Worm (Caenorhabditis elegans) whole organism, mixed stage, embryonic: ENCODE data around the gene C06E7.88.

Experiments used
- M03D4.4 ChIP-seq: sonication (generic microtip); optimal IDR thresholded peaks from 2 replicates; lab custom pipeline; 2017; ENCODE audit warnings: mild to moderate bottlenecking, missing genetic modification characterization, missing compliant biosample characterization
- bed-3 ChIP-seq: fragments of 200-800 bp; sonication (Bioruptor generic); optimal IDR thresholded peaks from 3 replicates; lab custom pipeline; 2018; ENCODE audit warnings: mild to moderate bottlenecking, missing genetic modification characterization, moderate library complexity, missing compliant biosample characterization
- blmp-1 ChIP-seq: fragments of 150-350 bp; optimal IDR thresholded peaks from 2 replicates; lab custom pipeline; 2014; ENCODE audit warnings: missing biosample characterization, missing genetic modification characterization
- ceh-39 ChIP-seq: fragments of 150-350 bp; optimal IDR thresholded peaks from 2 replicates; lab custom pipeline; 2014; ENCODE audit warnings: missing biosample characterization, missing genetic modification characterization
- ceh-43 ChIP-seq: fragments of 200-800 bp; sonication (Bioruptor generic); optimal IDR thresholded peaks from 2 replicates; lab custom pipeline; 2018; ENCODE audit warnings: mild to moderate bottlenecking, missing genetic modification characterization, moderate library complexity, missing compliant biosample characterization
- ceh-83 ChIP-seq: fragments of 200-800 bp; sonication (Bioruptor generic); optimal IDR thresholded peaks from 2 replicates; lab custom pipeline; 2018; ENCODE audit warnings: mild to moderate bottlenecking, missing genetic modification characterization, missing compliant biosample characterization
- ces-1 ChIP-seq: fragments of 150-350 bp; optimal IDR thresholded peaks from 2 replicates; lab custom pipeline; 2014; ENCODE audit warnings: missing biosample characterization, missing genetic modification reagents, missing genetic modification characterization
- cnd-1 ChIP-seq: fragments of 200-800 bp; sonication (Bioruptor generic); optimal IDR thresholded peaks from 2 replicates; lab custom pipeline; 2018; ENCODE audit warnings: mild to moderate bottlenecking, missing genetic modification characterization, missing compliant biosample characterization
- drap-1 ChIP-seq: fragments of 200-800 bp; sonication (Bioruptor generic); optimal IDR thresholded peaks from 3 replicates; lab custom pipeline; 2018; ENCODE audit warnings: mild to moderate bottlenecking, missing genetic modification characterization, missing compliant biosample characterization
- elt-1 ChIP-seq: sonication (generic microtip); optimal IDR thresholded peaks from 2 replicates; lab custom pipeline; 2017; ENCODE audit warnings: missing genetic modification characterization, mild to moderate bottlenecking, missing compliant biosample characterization, antibody characterized with exemption, moderate library complexity, borderline replicate concordance; ENCODE audit not compliant: insufficient read depth
- elt-3 ChIP-seq: fragments of 150-350 bp; optimal IDR thresholded peaks from 2 replicates; lab custom pipeline; 2014; ENCODE audit warnings: missing biosample characterization, missing genetic modification characterization
- flh-1 ChIP-seq: fragments of 200-800 bp; sonication (Bioruptor generic); optimal IDR thresholded peaks from 2 replicates; lab custom pipeline; 2018; ENCODE audit warnings: mild to moderate bottlenecking, missing genetic modification characterization, moderate library complexity, missing compliant biosample characterization
- ham-2 ChIP-seq: fragments of 200-800 bp; sonication (Bioruptor generic); optimal IDR thresholded peaks from 2 replicates; lab custom pipeline; 2018; ENCODE audit warnings: mild to moderate bottlenecking, missing genetic modification characterization, missing compliant biosample characterization
- hlh-1 ChIP-seq: fragments of 150-350 bp; optimal IDR thresholded peaks from 2 replicates; lab custom pipeline; 2014; ENCODE audit warnings: missing biosample characterization, missing genetic modification reagents, missing genetic modification characterization
- lin-13 ChIP-seq: fragments of 150-350 bp; optimal IDR thresholded peaks from 2 replicates; lab custom pipeline; 2014; ENCODE audit warnings: missing biosample characterization, missing genetic modification characterization
- lin-32 ChIP-seq: fragments of 200-800 bp; sonication (Bioruptor generic); optimal IDR thresholded peaks from 2 replicates; lab custom pipeline; 2018; ENCODE audit warnings: mild to moderate bottlenecking, missing genetic modification characterization, missing compliant biosample characterization
- lsy-2 ChIP-seq: fragments of 150-350 bp; optimal IDR thresholded peaks from 2 replicates; lab custom pipeline; 2014; ENCODE audit warnings: missing biosample characterization, missing genetic modification characterization
- mab-5 ChIP-seq: fragments of 150-350 bp; optimal IDR thresholded peaks from 2 replicates; lab custom pipeline; 2014; ENCODE audit warnings: missing biosample characterization, missing genetic modification characterization
- mep-1 ChIP-seq: fragments of 150-350 bp; optimal IDR thresholded peaks from 2 replicates; lab custom pipeline; 2017; ENCODE audit warnings: missing biosample characterization, missing genetic modification reagents, missing genetic modification characterization, inconsistent platforms
- mls-2 ChIP-seq: sonication (generic microtip); optimal IDR thresholded peaks from 2 replicates; lab custom pipeline; 2016; ENCODE audit warnings: mild to moderate bottlenecking, missing genetic modification characterization, moderate library complexity, missing compliant biosample characterization
- nhr-12 ChIP-seq: fragments of 150-350 bp; optimal IDR thresholded peaks from 2 replicates; lab custom pipeline; 2014; ENCODE audit warnings: missing biosample characterization, missing genetic modification characterization
- nhr-2 ChIP-seq: fragments of 150-350 bp; optimal IDR thresholded peaks from 2 replicates; lab custom pipeline; 2014; ENCODE audit warnings: missing biosample characterization, missing genetic modification characterization
- nhr-28 ChIP-seq: fragments of 150-350 bp; optimal IDR thresholded peaks from 2 replicates; lab custom pipeline; 2014; ENCODE audit warnings: missing biosample characterization, missing genetic modification characterization
- nhr-76 ChIP-seq: sonication (generic microtip); optimal IDR thresholded peaks from 2 replicates; lab custom pipeline; 2017; ENCODE audit warnings: missing biosample characterization, missing genetic modification characterization
- pha-4 ChIP-seq: fragments of 150-350 bp; optimal IDR thresholded peaks from 2 replicates; lab custom pipeline; 2018; ENCODE audit warnings: missing biosample characterization, missing genetic modification reagents, missing genetic modification characterization
- sem-2 ChIP-seq: fragments of 200-800 bp; sonication (Bioruptor generic); optimal IDR thresholded peaks from 2 replicates; lab custom pipeline; 2018; ENCODE audit warnings: mild to moderate bottlenecking, missing genetic modification characterization, missing compliant biosample characterization
- snpc-4 ChIP-seq: fragments of 150-350 bp; optimal IDR thresholded peaks from 2 replicates; lab custom pipeline; 2014; ENCODE audit warnings: missing biosample characterization, missing genetic modification characterization
- tbx-8 ChIP-seq: fragments of 200-800 bp; sonication (Bioruptor generic); optimal IDR thresholded peaks from 2 replicates; lab custom pipeline; 2018; ENCODE audit warnings: mild to moderate bottlenecking, missing genetic modification characterization, moderate library complexity, missing compliant biosample characterization
- unc-120 ChIP-seq: sonication (generic microtip); optimal IDR thresholded peaks from 2 replicates; lab custom pipeline; 2017; ENCODE audit warnings: missing genetic modification characterization, missing compliant biosample characterization; ENCODE audit not compliant: poor library complexity, severe bottlenecking
- unc-39 ChIP-seq: fragments of 150-350 bp; optimal IDR thresholded peaks from 2 replicates; lab custom pipeline; 2014; ENCODE audit warnings: missing biosample characterization, missing genetic modification characterization
- unc-62 ChIP-seq: fragments of 150-350 bp; optimal IDR thresholded peaks from 2 replicates; lab custom pipeline; 2014; ENCODE audit warnings: missing biosample characterization, missing genetic modification reagents, missing genetic modification characterization
- zip-8 ChIP-seq: fragments of 150-350 bp; optimal IDR thresholded peaks from 2 replicates; lab custom pipeline; 2014; ENCODE audit warnings: missing biosample characterization, missing genetic modification characterization

The C06E7.88 gene

DNA sequence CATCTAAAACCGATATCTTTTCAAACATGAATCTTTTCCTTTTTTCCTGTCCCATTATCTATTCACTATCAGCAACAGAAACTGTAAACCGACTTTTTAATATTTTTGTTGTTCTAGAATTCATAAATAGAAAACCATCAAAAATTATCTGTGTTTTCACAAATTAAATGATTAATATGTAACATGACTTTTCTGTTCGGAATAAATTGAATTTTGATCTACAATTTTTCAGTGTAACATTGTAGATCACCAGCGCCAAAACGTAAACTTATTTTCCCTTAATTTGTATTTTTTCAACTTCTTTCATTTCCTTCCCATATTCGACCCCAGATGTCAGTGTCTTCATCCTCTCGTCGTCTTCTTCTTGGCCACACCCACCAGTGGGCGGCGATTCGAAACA is 24.2 kb upstream of the C06E7.88 start, which contains the start of gene H04M03.3:
Gene H04M03.3 (plus strand): TSS at position 301 of the 400 bp plus-strand sequence.
- TF ChIP-seq nhr-76 (tag; lab: Kevin White, UChicago) (no peak), ceh-43 (GFP tag; lab: Kevin White, UChicago) (no peak), lsy-2 (no peak), pha-4 (no peak), drap-1 (GFP tag; lab: Kevin White, UChicago) (no peak), lin-32 (GFP tag; lab: Kevin White, UChicago) (no peak), ceh-39 (no peak), hlh-1 (tag; lab: Kevin White, UChicago) (no peak), ham-2 (GFP tag; lab: Kevin White, UChicago) (no peak), unc-62 (GFP tag; lab: Kevin White, UChicago) (no peak), nhr-12 (tag; lab: Kevin White, UChicago) (no peak), mab-5 (tag; lab: Kevin White, UChicago) (no peak)

DNA sequence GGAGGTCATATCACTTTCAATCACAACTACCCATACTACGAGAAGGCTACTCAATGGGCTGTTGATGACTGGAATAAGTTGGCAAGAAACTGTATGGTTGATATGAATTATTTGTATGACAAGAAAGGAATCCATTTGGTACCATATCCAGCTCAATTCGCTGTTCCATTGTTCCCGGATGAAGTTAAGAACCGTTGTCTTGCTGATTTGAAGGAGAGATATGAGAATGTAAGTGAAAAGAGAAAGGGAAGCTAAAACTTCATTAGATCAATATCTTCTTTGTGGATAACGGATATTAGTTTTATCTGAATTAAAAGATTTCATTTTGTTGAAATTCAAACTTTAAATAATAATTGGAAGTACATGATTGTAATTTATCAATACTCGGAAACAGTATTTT is 19.5 kb upstream of the C06E7.88 start:
- no peak for TF ChIP-seq mep-1 (tag; lab: Kevin White, UChicago)

- peak; percentile 78 for TF ChIP-seq elt-1 (tag; lab: Kevin White, UChicago)
- TF ChIP-seq flh-1 = no peak
These were observed 18.2 kb upstream of the C06E7.88 start, which contains the start of gene glf-1 for ce11 chrIV:5885180-5885887. Gene glf-1 (plus strand): TSS chrIV:5885835.

- no peak for TF ChIP-seq nhr-2
- TF ChIP-seq ceh-83 = no peak
- TF ChIP-seq unc-39 (tag; lab: Kevin White, UChicago) = no peak
These were observed 17.4 kb upstream of the C06E7.88 start, which contains the start of gene H04M03.11 for ce11 chrIV:5884500-5884899. Gene H04M03.11 (minus strand): TSS chrIV:5884600.

ce11 chrIV:5879853-5880252 is 12.8 kb upstream of the C06E7.88 start, which contains the start of gene srv-22:
Gene srv-22 (minus strand): TSS chrIV:5879953.
- TF ChIP-seq ceh-43 (GFP tag; lab: Kevin White, UChicago) = no peak
- no peak for TF ChIP-seq elt-3 (tag; lab: Kevin White, UChicago)
- TF ChIP-seq mls-2 = no peak
- no peak for TF ChIP-seq ceh-39
- TF ChIP-seq lin-32 (GFP tag; lab: Kevin White, UChicago) = no peak
- TF ChIP-seq lsy-2 = no peak
- TF ChIP-seq lin-13 (tag; lab: Kevin White, UChicago) = no peak
- TF ChIP-seq ceh-83 = no peak
- no peak for TF ChIP-seq flh-1
- TF ChIP-seq hlh-1 (tag; lab: Kevin White, UChicago) = no peak
- TF ChIP-seq bed-3 (GFP tag; lab: Kevin White, UChicago) = no peak
- no peak for TF ChIP-seq mep-1 (tag; lab: Kevin White, UChicago)
- no peak for TF ChIP-seq M03D4.4
- TF ChIP-seq blmp-1 (tag; lab: Kevin White, UChicago) = no peak
- no peak for TF ChIP-seq snpc-4 (tag; lab: Kevin White, UChicago)
- TF ChIP-seq drap-1 (GFP tag; lab: Kevin White, UChicago) = no peak

DNA sequence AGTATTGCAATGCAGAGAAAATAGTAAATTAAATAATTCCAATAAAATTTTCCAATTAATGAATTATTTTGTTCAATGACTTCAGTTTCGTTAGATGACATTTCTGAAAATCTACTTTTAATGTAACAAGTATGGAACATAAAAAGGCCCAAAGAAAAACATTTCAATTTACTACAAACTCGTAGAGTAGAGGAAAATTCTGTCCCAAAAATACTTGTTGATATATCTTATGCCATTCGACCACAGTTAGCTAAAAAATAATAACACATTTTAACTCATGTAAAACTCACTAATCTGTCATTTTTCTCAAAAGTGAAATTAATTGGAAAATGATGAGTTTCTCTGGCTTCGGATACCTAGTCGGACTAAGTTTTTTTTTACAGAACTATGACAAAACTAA is 10.2 kb upstream of the C06E7.88 start, which contains the start of gene srv-21:
Gene srv-21 (minus strand): TSS at position 101 of the 400 bp plus-strand sequence.
- TF ChIP-seq nhr-28 = no peak
- no peak for TF ChIP-seq sem-2 (GFP tag; lab: Kevin White, UChicago)
- TF ChIP-seq ces-1 = no peak
- no peak for TF ChIP-seq unc-120 (tag; lab: Kevin White, UChicago)
- no peak for TF ChIP-seq lin-32 (GFP tag; lab: Kevin White, UChicago)
- no peak for TF ChIP-seq pha-4
- no peak for TF ChIP-seq lin-13 (tag; lab: Kevin White, UChicago)
- no peak for TF ChIP-seq ham-2 (GFP tag; lab: Kevin White, UChicago)
- TF ChIP-seq hlh-1 (tag; lab: Kevin White, UChicago) = no peak
- no peak for TF ChIP-seq cnd-1 (tag; lab: Kevin White, UChicago)
- TF ChIP-seq nhr-12 (tag; lab: Kevin White, UChicago) = no peak
- no peak for TF ChIP-seq mep-1 (tag; lab: Kevin White, UChicago)
- no peak for TF ChIP-seq flh-1
- TF ChIP-seq drap-1 (GFP tag; lab: Kevin White, UChicago) = no peak
- TF ChIP-seq zip-8 (tag; lab: Kevin White, UChicago) = no peak
- no peak for TF ChIP-seq elt-3 (tag; lab: Kevin White, UChicago)
- no peak for TF ChIP-seq tbx-8 (GFP tag; lab: Kevin White, UChicago)
- TF ChIP-seq, all 35 proteins: peak for 0
